Worm (Caenorhabditis elegans) whole organism, L3 larva: ENCODE measurements around the gene bigr-1.
A peak's percentile ranks its signal among the peaks of the same experiment; 100 is the strongest.

Experiments
- ceh-28 ChIP-seq: fragments of 150-350 bp; optimal IDR thresholded peaks from 2 replicates; lab custom pipeline; 2014; ENCODE audit warnings: missing biosample characterization, missing genetic modification reagents, missing genetic modification characterization
- mdl-1 ChIP-seq: fragments of 150-350 bp; optimal IDR thresholded peaks from 2 replicates; lab custom pipeline; 2014; ENCODE audit warnings: missing biosample characterization, missing genetic modification characterization

DNA sequence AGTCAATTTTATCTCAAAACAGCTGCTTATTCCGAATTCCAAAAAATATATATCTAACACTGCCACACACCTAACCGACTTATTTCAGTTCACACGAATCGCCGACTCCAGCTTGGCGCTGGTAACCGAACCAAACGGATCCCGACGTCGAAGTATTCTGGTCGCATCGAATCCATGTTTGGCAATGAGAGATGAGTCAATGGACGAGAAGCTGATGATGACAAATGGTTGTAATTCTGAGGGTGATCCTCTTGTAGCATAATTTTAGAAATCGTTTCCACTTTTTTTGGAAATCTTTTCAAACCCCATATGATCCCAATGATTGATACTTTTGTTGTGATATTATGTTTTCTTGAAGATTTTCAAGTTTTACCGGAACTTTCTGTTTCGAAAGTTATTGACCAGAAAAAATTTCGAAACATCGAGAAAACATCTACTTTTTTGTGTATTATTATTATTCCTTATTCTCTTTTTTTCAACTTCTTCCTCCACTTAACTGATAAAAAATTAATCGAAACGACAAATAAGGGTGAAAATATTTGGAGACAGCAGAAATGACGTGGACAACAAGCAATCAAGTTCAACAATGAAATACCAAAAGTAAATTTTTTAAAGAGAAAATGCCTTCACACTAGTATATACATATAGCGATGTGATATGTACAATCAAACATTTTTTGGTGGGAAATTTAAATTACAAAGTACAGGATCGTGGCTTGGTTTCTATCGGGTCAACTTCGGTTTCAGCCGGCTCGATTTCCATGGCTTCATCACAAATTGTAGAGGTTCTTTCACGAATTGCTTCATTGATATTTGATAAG is 31.4 kb upstream of the bigr-1 start:
- TF ChIP-seq mdl-1 (tag; lab: Kevin White, UChicago) (no peak), ceh-28 (tag; lab: Kevin White, UChicago) (peak; percentile 12)
